Worm (Caenorhabditis elegans): ENCODE data around the gene T10G3.8.

The T10G3.8 gene

DNA sequence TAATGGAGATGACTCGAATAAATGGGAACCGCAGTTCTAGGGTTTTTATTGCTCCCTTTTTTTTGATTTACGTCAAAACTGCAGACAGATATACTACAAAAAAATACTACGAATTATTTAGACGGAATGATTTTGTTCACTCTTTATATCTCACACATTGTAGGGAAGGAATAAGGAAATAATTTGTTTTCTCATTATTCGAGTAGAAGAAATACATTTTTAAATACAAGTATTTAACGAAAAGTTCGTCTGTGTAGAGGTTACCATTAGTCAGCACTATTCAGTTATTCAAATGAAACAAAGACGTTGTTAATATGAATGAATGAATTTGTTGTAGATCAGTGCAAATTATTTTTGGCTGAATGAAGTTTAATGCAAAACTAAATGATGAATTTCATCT is 49.5 kb downstream of the T10G3.8 start, which contains the start of gene srd-18:
Gene srd-18 (minus strand): TSS at position 101 of the 400 bp plus-strand sequence.
- TF ChIP-seq elt-2 (tag; optimal IDR thresholded peaks at IDR 0.05) (no peak), aly-2 (tag; optimal IDR thresholded peaks at IDR 0.05) (no peak), nhr-25 (tag; optimal IDR thresholded peaks at IDR 0.05) (no peak), egl-27 (tag; optimal IDR thresholded peaks at IDR 0.05) (no peak), ceh-9 (tag; optimal IDR thresholded peaks at IDR 0.05) (no peak), eor-1 (tag; optimal IDR thresholded peaks at IDR 0.05) (no peak), unc-39 (tag; optimal IDR thresholded peaks at IDR 0.05) (no peak), ama-1 (optimal IDR thresholded peaks at IDR 0.05) (no peak), pqm-1 (tag; optimal IDR thresholded peaks at IDR 0.05) (no peak), nhr-43 (tag; optimal IDR thresholded peaks at IDR 0.05; ENCODE audit: poor library complexity, severe bottlenecking) (no peak), ceh-16 (tag; optimal IDR thresholded peaks at IDR 0.05) (no peak)

DNA sequence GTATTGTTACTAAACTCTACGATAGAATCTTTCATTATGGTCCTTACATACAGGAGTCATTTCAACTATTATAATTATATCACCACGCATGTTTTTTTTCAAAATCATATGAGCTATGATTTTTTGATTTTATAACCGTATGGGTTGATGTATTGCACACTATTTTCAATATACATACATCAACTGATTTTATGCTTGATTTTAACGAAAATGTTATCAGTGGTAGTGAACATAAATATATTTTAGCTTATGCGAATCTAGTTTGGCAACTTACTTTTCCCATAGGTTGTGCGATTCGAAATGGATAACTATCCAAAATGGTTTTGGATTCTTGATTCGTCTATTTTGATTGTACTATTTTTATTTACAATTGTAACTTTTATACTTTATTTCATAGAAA is 52.6 kb downstream of the T10G3.8 start, which contains the start of gene srv-10:
Gene srv-10 (plus strand): TSS at position 301 of the 400 bp plus-strand sequence.
- no peak for TF ChIP-seq fkh-2 (tag; optimal IDR thresholded peaks at IDR 0.05)
- no peak for TF ChIP-seq unc-39 (tag; optimal IDR thresholded peaks at IDR 0.05)
- no peak for TF ChIP-seq sea-2 (GFP tag; optimal IDR thresholded peaks at IDR 0.05)
- TF ChIP-seq pqm-1 (tag; optimal IDR thresholded peaks at IDR 0.05): no peak
- TF ChIP-seq nhr-76 (tag; optimal IDR thresholded peaks at IDR 0.05): no peak
- TF ChIP-seq nhr-12 (tag; optimal IDR thresholded peaks at IDR 0.05): no peak
- TF ChIP-seq snpc-4 (tag; optimal IDR thresholded peaks at IDR 0.05): no peak
- no peak for TF ChIP-seq elt-1 (tag; optimal IDR thresholded peaks at IDR 0.05)
- no peak for TF ChIP-seq R02D3.7 (tag; optimal IDR thresholded peaks at IDR 0.05)
- no peak for TF ChIP-seq tbx-2 (tag; optimal IDR thresholded peaks at IDR 0.05)
- TF ChIP-seq lin-39 (tag; optimal IDR thresholded peaks at IDR 0.05): no peak
- TF ChIP-seq nhr-25 (tag; optimal IDR thresholded peaks at IDR 0.05): no peak
- TF ChIP-seq nhr-67 (tag; optimal IDR thresholded peaks at IDR 0.05): no peak
- no peak for TF ChIP-seq lsy-12 (tag; optimal IDR thresholded peaks at IDR 0.05)
- no peak for TF ChIP-seq nhr-43 (tag; optimal IDR thresholded peaks at IDR 0.05; ENCODE audit: poor library complexity, severe bottlenecking)
- no peak for TF ChIP-seq zag-1 (tag; optimal IDR thresholded peaks at IDR 0.05)
- no peak for TF ChIP-seq aly-2 (tag; optimal IDR thresholded peaks at IDR 0.05)
- TF ChIP-seq fkh-10 (GFP tag; optimal IDR thresholded peaks at IDR 0.05): no peak
- no peak for TF ChIP-seq eor-1 (tag; optimal IDR thresholded peaks at IDR 0.05)

Measured in whole organism, L3 larva.